Worm (Caenorhabditis elegans) whole organism, early embryonic: ENCODE data around the gene memi-3.

Experiments used
- B0310.2 ChIP-seq: sonication (generic microtip); optimal IDR thresholded peaks from 2 replicates; lab custom pipeline; 2016; ENCODE audit warnings: mild to moderate bottlenecking, missing genetic modification characterization, missing compliant biosample characterization
- aly-1 ChIP-seq: sonication (generic microtip); optimal IDR thresholded peaks from 2 replicates; lab custom pipeline; 2016; ENCODE audit warnings: missing genetic modification characterization, missing compliant biosample characterization
- ama-1 ChIP-seq: fragments of 150-350 bp; optimal IDR thresholded peaks from 2 replicates; lab custom pipeline; 2014
- ceh-13 ChIP-seq: fragments of 200-800 bp; sonication (Bioruptor generic); optimal IDR thresholded peaks from 2 replicates; lab custom pipeline; 2018; ENCODE audit warnings: mild to moderate bottlenecking, missing genetic modification characterization, missing compliant biosample characterization
- ceh-36 ChIP-seq: sonication (generic microtip); optimal IDR thresholded peaks from 2 replicates; lab custom pipeline; 2016; ENCODE audit warnings: missing genetic modification characterization, inconsistent platforms, missing compliant biosample characterization
- flt-1 ChIP-seq: fragments of 200-800 bp; sonication (Bioruptor generic); IDR thresholded peaks from 2 replicates; pipeline ENCODE4 v1.3.6; 2022; ENCODE audit warnings: missing genetic modification characterization, missing compliant biosample characterization
- hmg-4 ChIP-seq: fragments of 200-800 bp; sonication (Bioruptor generic); optimal IDR thresholded peaks from 2 replicates; lab custom pipeline; 2018; ENCODE audit warnings: mild to moderate bottlenecking, missing genetic modification characterization, missing compliant biosample characterization
- hnd-1 ChIP-seq: sonication (generic microtip); optimal IDR thresholded peaks from 2 replicates; lab custom pipeline; 2016; ENCODE audit warnings: missing genetic modification characterization, missing compliant biosample characterization
- sea-1 ChIP-seq: fragments of 200-800 bp; sonication (Bioruptor generic); conservative IDR thresholded peaks from 2 replicates; pipeline ENCODE4 v1.3.6; 2022; ENCODE audit warnings: missing genetic modification characterization, missing compliant biosample characterization
- tra-4 ChIP-seq: sonication (generic microtip); optimal IDR thresholded peaks from 2 replicates; lab custom pipeline; 2017; ENCODE audit warnings: missing genetic modification characterization, missing compliant biosample characterization

DNA sequence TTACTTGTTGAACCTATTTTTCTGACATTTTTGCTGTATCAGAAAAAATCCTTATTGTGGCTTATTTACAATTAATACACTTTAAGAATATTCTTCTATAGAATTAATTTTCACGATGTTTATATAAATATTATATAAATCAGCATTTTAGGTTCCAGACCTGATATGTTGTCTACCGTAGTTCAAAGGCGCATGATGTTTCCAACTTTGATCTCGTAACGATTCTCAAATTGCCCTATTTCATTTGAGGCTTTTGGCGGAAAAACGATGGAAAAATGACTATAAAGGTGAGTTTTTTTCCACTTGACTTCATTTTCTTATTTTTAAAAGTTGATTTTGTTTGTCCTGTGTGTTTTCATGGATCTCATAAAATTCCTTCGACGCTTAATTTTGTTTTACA is 6.9 kb upstream of the memi-3 start, which contains the start of gene gfat-2:
- TF ChIP-seq hnd-1 (tag; lab: Kevin White, UChicago) (no peak), aly-1 (tag; lab: Kevin White, UChicago) (no peak), tra-4 (no peak), B0310.2 (tag; lab: Kevin White, UChicago) (no peak), ceh-36 (tag; lab: Kevin White, UChicago) (no peak), flt-1 (GFP tag; lab: Robert Waterston, UW) (no peak), ceh-13 (GFP tag; lab: Kevin White, UChicago) (no peak), ama-1 (lab: Kevin White, UChicago) (no peak), hmg-4 (GFP tag; lab: Kevin White, UChicago) (no peak), sea-1 (no peak)
